Fruit fly (Drosophila melanogaster) whole organism, adult: ENCODE measurements around the gene strat.
A peak's percentile ranks its signal among the peaks of the same experiment; 100 is the strongest.

Experiments used
- CG11617 ChIP-seq: fragments of 200-800 bp; sonication (Bioruptor generic); optimal IDR thresholded peaks from 2 replicates; lab custom pipeline; 2017; ENCODE audit warnings: mild to moderate bottlenecking, missing biosample characterization, missing genetic modification reagents, missing genetic modification characterization
- CG12768 ChIP-seq: fragments of 200-800 bp; sonication (Bioruptor generic); optimal IDR thresholded peaks from 2 replicates; lab custom pipeline; 2017; ENCODE audit warnings: missing biosample characterization, missing genetic modification characterization, mild to moderate bottlenecking, moderate library complexity, missing genetic modification reagents
- CG14711 ChIP-seq: fragments of 200-800 bp; sonication (Bioruptor generic); optimal IDR thresholded peaks from 2 replicates; lab custom pipeline; 2018; ENCODE audit warnings: missing biosample characterization, mild to moderate bottlenecking, missing genetic modification characterization, moderate library complexity
- CG1620 ChIP-seq: fragments of 200-800 bp; sonication (Bioruptor generic); optimal IDR thresholded peaks from 2 replicates; lab custom pipeline; 2016; ENCODE audit warnings: missing biosample characterization, missing genetic modification characterization
- CG33017 ChIP-seq: fragments of 200-800 bp; sonication (Bioruptor generic); optimal IDR thresholded peaks from 2 replicates; lab custom pipeline; 2018; ENCODE audit warnings: missing biosample characterization, mild to moderate bottlenecking, missing genetic modification characterization, moderate library complexity
- CG5204 ChIP-seq: fragments of 200-800 bp; sonication (Bioruptor generic); optimal IDR thresholded peaks from 2 replicates; lab custom pipeline; 2016; ENCODE audit warnings: missing biosample characterization, missing genetic modification characterization
- CG7045 ChIP-seq: fragments of 200-800 bp; sonication (Bioruptor generic); optimal IDR thresholded peaks from 2 replicates; lab custom pipeline; 2017; ENCODE audit warnings: missing biosample characterization, mild to moderate bottlenecking, missing genetic modification characterization
- CG7101 ChIP-seq: fragments of 200-800 bp; sonication (Bioruptor generic); optimal IDR thresholded peaks from 2 replicates; lab custom pipeline; 2018; ENCODE audit warnings: missing biosample characterization, mild to moderate bottlenecking, missing genetic modification characterization, moderate library complexity
- Clk ChIP-seq: fragments of 200-800 bp; sonication (Bioruptor generic); optimal IDR thresholded peaks from 2 replicates; lab custom pipeline; 2017; ENCODE audit warnings: missing biosample characterization, missing genetic modification characterization
- Crg-1 ChIP-seq: fragments of 200-800 bp; sonication (Bioruptor generic); optimal IDR thresholded peaks from 2 replicates; lab custom pipeline; 2016; ENCODE audit warnings: missing biosample characterization, missing genetic modification characterization
- Hr96 ChIP-seq: fragments of 200-800 bp; sonication (Bioruptor generic); optimal IDR thresholded peaks from 2 replicates; lab custom pipeline; 2016; ENCODE audit warnings: missing biosample characterization, missing genetic modification characterization
- Mnt ChIP-seq: fragments of 200-800 bp; sonication (Bioruptor generic); optimal IDR thresholded peaks from 2 replicates; lab custom pipeline; 2016; ENCODE audit warnings: missing biosample characterization, mild to moderate bottlenecking, missing genetic modification characterization
- bab1 ChIP-seq: fragments of 200-800 bp; sonication (Bioruptor generic); optimal IDR thresholded peaks from 3 replicates; lab custom pipeline; 2019; ENCODE audit warnings: missing biosample characterization, mild to moderate bottlenecking, missing genetic modification characterization, moderate library complexity
- cic ChIP-seq: fragments of 200-800 bp; sonication (Bioruptor generic); optimal IDR thresholded peaks from 2 replicates; lab custom pipeline; 2017; ENCODE audit warnings: missing biosample characterization, mild to moderate bottlenecking, missing genetic modification characterization, moderate library complexity
- cnc ChIP-seq, 2 experiments: fragments of >200 bp; optimal IDR thresholded peaks; 2 replicates each; lab custom pipeline; 2017
- kay ChIP-seq: fragments of 200-800 bp; sonication (Bioruptor generic); peaks from one replicate; lab custom pipeline; 2016; ENCODE audit warnings: missing biosample characterization, missing genetic modification characterization, borderline replicate concordance
- ovo ChIP-seq: fragments of 200-800 bp; sonication (Bioruptor generic); optimal IDR thresholded peaks from 2 replicates; lab custom pipeline; 2016; ENCODE audit warnings: missing biosample characterization, missing genetic modification characterization
- pad ChIP-seq: fragments of 200-800 bp; sonication (Bioruptor generic); optimal IDR thresholded peaks from 3 replicates; lab custom pipeline; 2017; ENCODE audit warnings: missing biosample characterization, missing genetic modification characterization, mild to moderate bottlenecking, moderate library complexity, missing genetic modification reagents
- tj ChIP-seq: fragments of 200-800 bp; sonication (Bioruptor generic); optimal IDR thresholded peaks from 3 replicates; lab custom pipeline; 2017; ENCODE audit warnings: missing biosample characterization, mild to moderate bottlenecking, missing genetic modification characterization, moderate library complexity
- toe ChIP-seq: fragments of 200-800 bp; sonication (Bioruptor generic); optimal IDR thresholded peaks from 2 replicates; lab custom pipeline; 2016; ENCODE audit warnings: missing biosample characterization, missing genetic modification characterization

strat gene

DNA sequence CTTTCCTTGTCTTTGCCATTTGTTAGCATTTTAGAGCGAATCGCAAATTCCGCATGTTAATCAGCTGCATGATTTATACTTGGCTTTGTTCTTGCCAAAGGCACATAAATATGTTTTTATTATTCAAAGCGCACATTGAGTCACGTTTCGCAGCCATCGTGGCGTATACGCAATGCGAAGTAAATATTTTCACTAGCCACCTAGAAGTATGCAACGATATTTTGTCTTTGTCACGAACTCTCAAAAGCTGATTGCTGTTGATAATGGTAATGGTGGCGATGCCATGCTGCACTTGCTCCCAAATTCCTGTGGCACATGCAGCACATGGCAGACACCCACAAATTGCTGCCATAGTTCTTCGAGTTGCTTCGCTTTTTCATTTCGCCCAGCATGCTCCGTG, 14.6 kb downstream of the strat start:
- TF ChIP-seq CG5204 (GFP tag; lab: Kevin White, UChicago) (no peak), CG7101 (tag; lab: Kevin White, UChicago) (no peak), bab1 (GFP tag; lab: Kevin White, UChicago) (peak; percentile 20), CG7045 (no peak)

DNA sequence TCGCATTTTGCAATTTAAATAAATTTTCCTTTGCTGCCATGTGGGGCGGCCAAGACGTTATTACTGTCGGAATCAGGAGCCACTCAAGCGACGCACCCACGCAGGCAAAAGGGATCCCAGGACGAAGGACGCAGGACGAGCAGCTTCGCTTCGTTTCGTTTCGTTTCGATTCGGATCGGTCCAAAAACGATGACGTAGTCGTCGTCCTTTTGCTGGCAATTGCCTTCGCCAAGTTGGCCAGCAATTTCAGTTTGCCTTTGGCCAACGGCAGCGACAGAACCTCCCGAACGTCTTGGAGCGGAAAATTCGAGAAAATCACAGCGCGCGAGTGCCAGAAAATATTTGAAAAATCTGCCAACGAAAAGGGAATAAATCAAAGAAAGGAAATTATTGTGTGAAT, 17.9 kb downstream of the strat start, which contains the start of gene witty:
Gene witty (plus strand): TSS at position 249 of the 400 bp plus-strand sequence.
- TF ChIP-seq cic (GFP tag; lab: Kevin White, UChicago), result no peak
- no peak for TF ChIP-seq CG12768 (GFP tag; lab: Kevin White, UChicago)
- TF ChIP-seq CG11617 (GFP tag; lab: Kevin White, UChicago), result no peak
- TF ChIP-seq CG5204 (GFP tag; lab: Kevin White, UChicago), result no peak
- no peak for TF ChIP-seq pad (GFP tag; lab: Kevin White, UChicago)
- no peak for TF ChIP-seq Hr96
- no peak for TF ChIP-seq Mnt (GFP tag; lab: Kevin White, UChicago)
- TF ChIP-seq ovo, result no peak
- no peak for TF ChIP-seq Clk
- no peak for TF ChIP-seq cnc (optimal IDR thresholded peaks at IDR 0.05; lab: Kevin White, UChicago)
- TF ChIP-seq CG33017 (tag; lab: Kevin White, UChicago), result no peak
- no peak for TF ChIP-seq bab1 (GFP tag; lab: Kevin White, UChicago)

DNA sequence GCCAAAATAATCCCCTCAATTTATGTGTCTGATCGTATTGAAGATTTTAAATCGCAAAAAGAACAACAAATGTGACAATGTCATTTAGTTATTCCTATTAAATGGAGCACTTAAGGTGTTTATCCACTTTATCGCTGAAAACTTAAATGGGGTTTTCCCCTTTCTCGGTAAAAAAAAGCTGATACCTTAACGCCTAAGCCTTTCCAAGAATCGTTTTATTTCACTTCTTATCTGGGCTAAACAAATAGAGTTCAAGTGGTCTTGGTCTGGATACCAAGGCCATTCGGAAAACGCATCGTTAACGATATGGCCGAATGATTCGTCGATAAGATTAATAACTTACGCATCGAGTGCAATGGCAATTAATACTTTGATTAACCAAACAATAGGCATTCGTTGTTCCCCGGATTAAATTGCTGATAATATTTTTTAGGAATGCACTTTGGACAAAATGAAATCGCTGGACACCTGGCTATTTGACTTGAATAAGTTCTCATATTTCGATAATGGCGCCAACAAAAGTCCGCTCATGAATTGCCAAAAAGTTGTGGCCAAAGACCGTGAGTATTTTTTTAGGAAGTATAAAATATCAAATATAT, 19.7 kb downstream of the strat start:
- TF ChIP-seq cic (GFP tag; lab: Kevin White, UChicago) (no peak), CG33017 (tag; lab: Kevin White, UChicago) (no peak), Clk (no peak), CG11617 (GFP tag; lab: Kevin White, UChicago) (no peak), cnc (optimal IDR thresholded peaks at IDR 0.05; lab: Kevin White, UChicago) (no peak), CG12768 (GFP tag; lab: Kevin White, UChicago) (no peak), CG5204 (GFP tag; lab: Kevin White, UChicago) (no peak), tj (GFP tag; lab: Kevin White, UChicago) (no peak), CG7101 (tag; lab: Kevin White, UChicago) (no peak), CG7045 (no peak), toe (GFP tag; lab: Kevin White, UChicago) (no peak), pad (GFP tag; lab: Kevin White, UChicago) (no peak), CG1620 (GFP tag; lab: Kevin White, UChicago) (no peak), CG14711 (tag; lab: Kevin White, UChicago) (no peak)

DNA sequence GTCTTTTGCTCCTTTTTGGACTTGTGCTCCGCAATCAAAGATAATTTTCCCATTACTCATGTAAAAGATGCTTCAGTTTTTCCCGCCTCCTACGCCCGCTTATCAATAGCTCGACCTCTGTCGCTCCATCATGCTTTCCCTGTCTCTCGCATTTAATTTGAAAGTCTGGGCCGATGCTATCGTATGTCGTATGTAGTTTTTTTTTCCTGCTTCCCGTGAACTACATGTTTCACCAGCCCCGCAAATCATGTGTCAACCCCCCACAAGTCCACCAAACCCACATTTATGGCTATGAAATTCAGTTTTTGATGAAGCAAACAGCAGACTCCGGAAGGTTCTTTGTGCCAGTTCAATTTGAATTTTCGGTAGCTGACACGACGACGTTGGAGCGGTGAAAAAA, 22.3 kb downstream of the strat start, which contains the start of gene CG14273:
Gene CG14273 (plus strand): TSS at position 301 of the 400 bp plus-strand sequence.
- no peak for TF ChIP-seq CG1620 (GFP tag; lab: Kevin White, UChicago)
- TF ChIP-seq CG11617 (GFP tag; lab: Kevin White, UChicago), result no peak

DNA sequence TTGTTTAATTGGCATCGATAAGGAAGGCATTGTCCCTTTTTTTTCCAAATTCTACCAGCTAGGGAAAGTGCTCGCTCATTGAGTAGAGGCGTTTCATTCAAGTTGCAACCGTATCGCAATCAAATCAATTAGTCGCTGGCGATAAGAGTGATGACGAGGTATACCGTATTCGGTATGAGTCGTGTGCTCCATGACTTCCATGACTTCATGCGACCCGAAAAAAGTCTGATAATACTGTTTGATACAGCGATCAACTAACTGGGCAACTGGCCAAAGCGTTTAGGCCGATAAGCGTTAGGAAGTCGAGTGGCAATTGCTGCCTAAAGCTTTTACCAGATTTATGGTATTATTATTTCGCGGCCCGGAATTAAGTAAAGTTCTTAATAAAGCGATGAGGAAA, 24.4 kb downstream of the strat start:
- TF ChIP-seq cic (GFP tag; lab: Kevin White, UChicago), result peak; percentile 71
- TF ChIP-seq CG1620 (GFP tag; lab: Kevin White, UChicago), result no peak

DNA sequence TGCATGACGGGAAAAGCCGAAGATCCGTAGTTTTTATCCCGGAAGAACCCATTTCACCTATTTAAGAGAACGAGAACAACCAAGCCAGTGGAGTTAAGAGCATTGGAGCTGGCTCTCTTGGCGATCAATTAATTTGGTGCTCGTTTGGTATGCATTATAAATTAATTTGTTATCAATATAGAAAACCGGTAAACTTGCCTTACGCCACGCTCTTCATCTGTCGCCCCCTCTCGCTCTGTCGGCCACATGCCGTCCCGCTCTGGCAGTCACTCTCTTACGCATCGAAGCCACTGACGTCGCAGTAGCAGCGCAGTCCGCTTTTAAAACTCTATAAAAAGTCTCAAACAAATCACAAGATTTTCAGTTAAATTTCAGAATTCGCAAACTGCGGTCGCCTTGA, 26.1 kb downstream of the strat start, which contains the start of gene CG7778:
Gene CG7778 (plus strand): TSS at position 361 of the 400 bp plus-strand sequence.
- no peak for TF ChIP-seq tj (GFP tag; lab: Kevin White, UChicago)
- no peak for TF ChIP-seq cic (GFP tag; lab: Kevin White, UChicago)
- no peak for TF ChIP-seq CG12768 (GFP tag; lab: Kevin White, UChicago)
- TF ChIP-seq kay, result no peak
- TF ChIP-seq cnc (optimal IDR thresholded peaks at IDR 0.05; lab: Kevin White, UChicago), result no peak
- no peak for TF ChIP-seq Hr96
- TF ChIP-seq Clk, result no peak
- TF ChIP-seq bab1 (GFP tag; lab: Kevin White, UChicago), result no peak

DNA sequence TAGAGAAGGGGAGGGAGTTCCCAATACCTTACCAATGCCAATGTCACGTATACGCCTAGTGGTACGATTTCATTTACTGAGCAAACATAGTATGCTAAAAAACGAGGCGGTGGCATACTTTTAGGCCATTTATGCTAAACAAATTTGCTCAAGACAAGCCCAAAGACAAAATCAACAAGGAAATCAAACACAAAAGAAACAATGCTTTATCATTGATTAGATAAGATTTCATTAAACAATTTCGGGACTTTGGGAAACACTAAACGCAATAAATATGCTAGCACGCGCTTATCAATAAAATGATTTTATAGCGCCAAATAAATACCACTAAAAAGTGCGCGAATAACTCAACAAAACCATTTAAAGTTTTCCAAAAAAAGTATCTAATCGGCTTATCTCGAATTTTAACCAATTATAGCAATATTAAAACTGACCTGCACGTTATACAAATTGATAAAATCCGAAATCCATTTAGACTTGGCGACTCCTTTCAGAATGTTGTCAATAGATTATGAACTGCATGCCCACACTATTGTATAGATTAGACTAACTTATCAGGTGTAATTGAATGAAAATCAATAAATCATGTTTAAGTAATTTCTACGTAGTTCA, 30.5 kb downstream of the strat start:
- TF ChIP-seq cnc (optimal IDR thresholded peaks at IDR 0.05; lab: Kevin White, UChicago) (no peak), kay (peak; percentile 56)

DNA sequence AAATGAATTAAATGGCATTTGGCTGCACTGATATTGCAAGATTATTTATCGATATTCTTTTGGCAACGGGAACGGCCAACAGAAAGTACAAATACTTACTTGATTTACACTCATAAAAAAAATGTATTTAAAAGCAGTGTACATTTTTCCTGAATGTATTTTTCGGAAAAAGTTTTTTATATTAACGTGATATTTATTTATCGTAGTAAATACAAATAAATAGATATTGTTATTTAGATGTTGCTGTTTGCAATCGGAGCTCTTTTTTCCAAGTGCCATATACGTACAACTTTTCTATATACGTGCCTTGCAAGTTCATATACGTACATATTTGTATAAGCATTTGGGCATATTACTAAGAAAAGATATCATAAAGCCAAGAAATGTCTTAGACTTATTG, 31.2 kb downstream of the strat start:
- TF ChIP-seq cic (GFP tag; lab: Kevin White, UChicago) (no peak), CG12768 (GFP tag; lab: Kevin White, UChicago) (no peak), CG5204 (GFP tag; lab: Kevin White, UChicago) (no peak), Hr96 (no peak), CG11617 (GFP tag; lab: Kevin White, UChicago) (no peak), CG14711 (tag; lab: Kevin White, UChicago) (no peak), ovo (no peak), cnc (optimal IDR thresholded peaks at IDR 0.05; lab: Kevin White, UChicago) (no peak), tj (GFP tag; lab: Kevin White, UChicago) (no peak), Crg-1 (GFP tag; lab: Kevin White, UChicago) (no peak), CG33017 (tag; lab: Kevin White, UChicago) (no peak), CG7045 (no peak), CG7101 (tag; lab: Kevin White, UChicago) (no peak), kay (no peak), Mnt (GFP tag; lab: Kevin White, UChicago) (no peak), toe (GFP tag; lab: Kevin White, UChicago) (no peak), pad (GFP tag; lab: Kevin White, UChicago) (no peak), bab1 (GFP tag; lab: Kevin White, UChicago) (no peak)
